Worm (Caenorhabditis elegans) whole organism, early embryonic: ENCODE measurements around the gene casy-1.

Source experiments
- ama-1 ChIP-seq: fragments of 150-350 bp; optimal IDR thresholded peaks from 2 replicates; lab custom pipeline; 2014
- hmbx-1 ChIP-seq: sonication (generic microtip); optimal IDR thresholded peaks from 2 replicates; lab custom pipeline; 2016; ENCODE audit warnings: mild to moderate bottlenecking, missing genetic modification characterization, missing compliant biosample characterization
- pes-1 ChIP-seq: fragments of 200-800 bp; sonication (Bioruptor generic); IDR thresholded peaks from 2 replicates; pipeline ENCODE4 v1.3.6; 2022; ENCODE audit warnings: missing genetic modification reagents, missing genetic modification characterization, missing compliant biosample characterization
- tbx-11 ChIP-seq: fragments of 200-800 bp; sonication (Bioruptor generic); IDR thresholded peaks from 2 replicates; pipeline ENCODE4 v1.3.6; 2022; ENCODE audit warnings: missing genetic modification characterization, missing compliant biosample characterization

- TF ChIP-seq hmbx-1 (tag; lab: Kevin White, UChicago) (no peak), ama-1 (lab: Kevin White, UChicago) (no peak), pes-1 (GFP tag; lab: Robert Waterston, UW) (no peak), tbx-11 (GFP tag; lab: Robert Waterston, UW) (no peak)
Observed at ce11 chrII:6000136-6000535, 43.7 kb upstream of the casy-1 start, which contains the start of gene ins-6.
